Worm (Caenorhabditis elegans) whole organism, L4 larva: Measurements from ENCODE around the gene scl-8.

Experiments used
- F37D6.2 ChIP-seq: sonication (generic microtip); optimal IDR thresholded peaks from 2 replicates; lab custom pipeline; 2016; ENCODE audit warnings: mild to moderate bottlenecking, missing genetic modification characterization, missing compliant biosample characterization
- F44E2.7 ChIP-seq: fragments of 200-800 bp; sonication (Bioruptor generic); IDR thresholded peaks from 2 replicates; pipeline ENCODE4 v2.1.2; 2022; ENCODE audit warnings: missing genetic modification characterization, missing compliant biosample characterization
- Y105C5A.15 ChIP-seq: fragments of 200-800 bp; sonication (Bioruptor generic); IDR thresholded peaks from 2 replicates; pipeline ENCODE4 v1.3.6; 2022; ENCODE audit warnings: missing genetic modification characterization, missing compliant biosample characterization
- aha-1 ChIP-seq: fragments of 150-350 bp; peaks from one replicate; lab custom pipeline; 2014; ENCODE audit warnings: missing biosample characterization, missing genetic modification characterization
- arid-1 ChIP-seq: fragments of 200-800 bp; sonication (Bioruptor generic); conservative IDR thresholded peaks from 2 replicates; pipeline ENCODE4 v1.3.6; 2022; ENCODE audit warnings: missing genetic modification reagents, missing genetic modification characterization, missing compliant biosample characterization
- ceh-28 ChIP-seq: fragments of 150-350 bp; optimal IDR thresholded peaks from 2 replicates; lab custom pipeline; 2014; ENCODE audit warnings: missing biosample characterization, missing genetic modification reagents, missing genetic modification characterization
- ceh-32 ChIP-seq: sonication (generic microtip); optimal IDR thresholded peaks from 2 replicates; lab custom pipeline; 2016; ENCODE audit warnings: mild to moderate bottlenecking, missing genetic modification characterization, missing compliant biosample characterization; ENCODE audit not compliant: poor library complexity
- ctbp-1 ChIP-seq: fragments of 200-800 bp; sonication (Bioruptor generic); IDR thresholded peaks from 2 replicates; pipeline ENCODE4 v1.3.6; 2022; ENCODE audit warnings: missing genetic modification reagents, missing genetic modification characterization, missing compliant biosample characterization
- daf-12 ChIP-seq: fragments of 150-350 bp; optimal IDR thresholded peaks from 2 replicates; lab custom pipeline; 2014; ENCODE audit warnings: missing biosample characterization, missing genetic modification reagents, missing genetic modification characterization
- daf-16 ChIP-seq, 3 experiments: sonication (generic microtip); optimal IDR thresholded peaks; 2 replicates each; lab custom pipeline; 2016 to 2017; ENCODE audit warnings: missing genetic modification characterization in 3 of 3, missing genetic modification reagents in 3 of 3, mild to moderate bottlenecking in 2 of 3, missing compliant biosample characterization in 2 of 3, missing biosample characterization in 1 of 3, moderate library complexity in 1 of 3
- daf-19 ChIP-seq: fragments of 200-800 bp; sonication (Bioruptor generic); conservative IDR thresholded peaks from 2 replicates; pipeline ENCODE4 v1.3.6; 2022; ENCODE audit warnings: missing genetic modification characterization, missing compliant biosample characterization
- daf-8 ChIP-seq: fragments of 200-800 bp; sonication (Bioruptor generic); IDR thresholded peaks from 2 replicates; pipeline ENCODE4 v1.3.6; 2022; ENCODE audit warnings: missing genetic modification characterization, missing compliant biosample characterization
- dmd-6 ChIP-seq: fragments of 200-800 bp; sonication (Bioruptor generic); IDR thresholded peaks from 2 replicates; pipeline ENCODE4 v1.3.6; 2022; ENCODE audit warnings: missing genetic modification reagents, missing genetic modification characterization, missing compliant biosample characterization
- dmd-8 ChIP-seq: fragments of 200-800 bp; sonication (Bioruptor generic); IDR thresholded peaks from 2 replicates; pipeline ENCODE4 v1.3.6; 2022; ENCODE audit warnings: missing genetic modification characterization, missing compliant biosample characterization
- hlh-30 ChIP-seq: sonication (generic microtip); optimal IDR thresholded peaks from 2 replicates; lab custom pipeline; 2017; ENCODE audit warnings: antibody characterized with exemption, mild to moderate bottlenecking, missing genetic modification characterization, missing compliant biosample characterization; ENCODE audit not compliant: insufficient read depth
- hmg-1.1 ChIP-seq: fragments of 200-800 bp; sonication (Bioruptor generic); IDR thresholded peaks from 2 replicates; pipeline ENCODE4 v1.3.6; 2022; ENCODE audit warnings: missing genetic modification reagents, missing genetic modification characterization, missing compliant biosample characterization
- jun-1 ChIP-seq: fragments of 150-350 bp; optimal IDR thresholded peaks from 2 replicates; lab custom pipeline; 2014; ENCODE audit warnings: missing biosample characterization, missing genetic modification reagents, missing genetic modification characterization
- lin-1 ChIP-seq: fragments of 200-800 bp; sonication (Bioruptor generic); IDR thresholded peaks from 2 replicates; pipeline ENCODE4 v1.3.6; 2022; ENCODE audit warnings: missing genetic modification reagents, missing genetic modification characterization, missing compliant biosample characterization
- lin-15B ChIP-seq: fragments of 150-350 bp; sonication (generic microtip); optimal IDR thresholded peaks from 3 replicates; lab custom pipeline; 2014; ENCODE audit warnings: missing biosample characterization, missing genetic modification characterization
- lin-38 ChIP-seq: fragments of 200-800 bp; sonication (Bioruptor generic); IDR thresholded peaks from 2 replicates; pipeline ENCODE4 v1.3.6; 2022; ENCODE audit warnings: missing genetic modification reagents, missing genetic modification characterization, missing compliant biosample characterization
- madf-9 ChIP-seq: fragments of 200-800 bp; sonication (Bioruptor generic); conservative IDR thresholded peaks from 2 replicates; pipeline ENCODE4 v1.3.6; 2022; ENCODE audit warnings: missing genetic modification reagents, missing genetic modification characterization, missing compliant biosample characterization
- mdt-29 ChIP-seq: fragments of 200-800 bp; sonication (Bioruptor generic); IDR thresholded peaks from 2 replicates; pipeline ENCODE4 v1.3.6; 2022; ENCODE audit warnings: missing genetic modification reagents, missing genetic modification characterization, missing compliant biosample characterization
- nhr-11 ChIP-seq: fragments of 150-350 bp; optimal IDR thresholded peaks from 2 replicates; lab custom pipeline; 2014; ENCODE audit warnings: missing biosample characterization, missing genetic modification characterization
- nhr-111 ChIP-seq: fragments of 200-800 bp; sonication (Bioruptor generic); optimal IDR thresholded peaks from 2 replicates; lab custom pipeline; 2018; ENCODE audit warnings: mild to moderate bottlenecking, missing genetic modification characterization, missing compliant biosample characterization
- nhr-42 ChIP-seq: fragments of 200-800 bp; sonication (Bioruptor generic); IDR thresholded peaks from 2 replicates; pipeline ENCODE4 v1.3.6; 2022; ENCODE audit warnings: missing genetic modification characterization, missing compliant biosample characterization
- nhr-48 ChIP-seq: sonication (generic microtip); optimal IDR thresholded peaks from 2 replicates; lab custom pipeline; 2016; ENCODE audit warnings: mild to moderate bottlenecking, missing genetic modification characterization, missing compliant biosample characterization
- set-16 ChIP-seq: fragments of 200-800 bp; sonication (Bioruptor generic); IDR thresholded peaks from 2 replicates; pipeline ENCODE4 v1.3.6; 2022; ENCODE audit warnings: missing genetic modification reagents, missing genetic modification characterization, missing compliant biosample characterization
- spr-3 ChIP-seq: fragments of 200-800 bp; sonication (Bioruptor generic); optimal IDR thresholded peaks from 2 replicates; lab custom pipeline; 2018; ENCODE audit warnings: mild to moderate bottlenecking, missing genetic modification characterization, missing compliant biosample characterization
- unc-130 ChIP-seq: sonication (generic microtip); optimal IDR thresholded peaks from 2 replicates; lab custom pipeline; 2016; ENCODE audit warnings: missing genetic modification reagents, missing genetic modification characterization, missing compliant biosample characterization
- zfp-3 ChIP-seq: fragments of 200-800 bp; sonication (Bioruptor generic); conservative IDR thresholded peaks from 2 replicates; pipeline ENCODE4 v1.3.6; 2022; ENCODE audit warnings: missing genetic modification reagents, missing genetic modification characterization, missing compliant biosample characterization
- ztf-7 ChIP-seq: fragments of 150-350 bp; optimal IDR thresholded peaks from 2 replicates; lab custom pipeline; 2014; ENCODE audit warnings: missing biosample characterization, missing genetic modification characterization

Gene scl-8

DNA sequence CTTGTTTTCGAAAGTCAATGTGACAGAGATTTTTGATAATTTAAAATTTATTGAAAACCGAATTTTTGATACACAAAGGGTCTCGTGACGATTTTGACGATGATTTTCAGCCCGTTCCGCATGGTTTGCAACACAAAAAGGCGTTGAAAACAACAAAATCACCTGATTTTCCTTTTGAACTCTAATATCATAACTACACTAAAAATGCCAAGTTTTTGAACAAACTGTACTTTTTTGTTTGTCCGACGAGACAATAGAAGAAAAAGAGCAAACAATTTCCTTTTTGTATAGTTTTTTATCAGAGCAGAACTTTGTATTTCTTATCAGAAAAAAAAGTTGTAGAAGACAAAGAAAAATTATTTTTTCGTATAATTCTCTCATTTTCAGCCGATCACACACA is 39.4 kb upstream of the scl-8 start (continued):
- TF ChIP-seq ztf-7 (tag; lab: Kevin White, UChicago) (no peak), ceh-28 (tag; lab: Kevin White, UChicago) (no peak)

DNA sequence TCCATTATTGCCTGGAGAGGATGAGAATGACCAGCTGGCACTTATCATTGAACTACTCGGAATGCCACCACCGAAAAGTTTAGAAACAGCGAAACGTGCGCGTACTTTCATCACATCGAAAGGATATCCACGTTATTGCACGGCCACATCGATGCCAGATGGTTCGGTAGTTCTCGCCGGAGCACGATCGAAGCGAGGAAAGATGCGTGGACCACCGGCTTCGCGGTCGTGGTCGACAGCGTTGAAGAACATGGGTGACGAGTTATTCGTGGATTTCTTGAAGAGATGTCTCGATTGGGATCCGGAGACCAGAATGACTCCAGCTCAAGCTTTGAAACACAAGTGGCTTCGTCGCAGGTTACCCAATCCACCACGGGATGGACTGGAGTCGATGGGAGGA is 38.0 kb upstream of the scl-8 start:
- TF ChIP-seq hlh-30 (tag; lab: Kevin White, UChicago) (no peak), set-16 (peak; percentile 52), lin-15B (tag; lab: Kevin White, UChicago) (no peak), ctbp-1 (GFP tag; lab: Robert Waterston, UW) (no peak)

DNA sequence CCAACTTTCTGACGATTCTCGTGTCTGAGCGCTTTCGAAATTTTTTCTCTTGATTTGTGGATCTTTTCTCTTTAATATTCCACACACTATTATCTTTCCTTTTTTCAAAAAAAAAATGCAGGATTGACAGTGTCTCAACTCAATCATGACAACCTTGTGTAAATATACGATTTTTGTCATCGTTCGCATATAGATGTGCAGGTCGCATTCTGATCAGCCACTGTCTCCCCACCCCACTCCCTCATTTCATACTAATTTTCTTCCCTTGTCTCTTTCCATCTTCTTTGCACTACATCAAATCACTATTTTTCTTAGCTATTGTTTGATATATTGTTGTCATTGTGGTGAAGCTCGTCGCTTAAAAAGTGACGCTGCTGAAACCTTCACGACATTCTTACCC is 36.2 kb upstream of the scl-8 start:
- TF ChIP-seq lin-1: no peak
- TF ChIP-seq zfp-3 (GFP tag; lab: Robert Waterston, UW): no peak
- TF ChIP-seq daf-16 (GFP tag; optimal IDR thresholded peaks at IDR 0.05; lab: Kevin White, UChicago): no peak
- no peak for TF ChIP-seq daf-16 (tag; optimal IDR thresholded peaks at IDR 0.05; lab: Kevin White, UChicago)
- no peak for TF ChIP-seq mdt-29 (GFP tag; lab: Robert Waterston, UW)
- TF ChIP-seq nhr-11 (tag; lab: Kevin White, UChicago): no peak
- no peak for TF ChIP-seq F37D6.2 (tag; lab: Kevin White, UChicago)
- peak; percentile 19; the same call in 1 of the 2 replicates for TF ChIP-seq dmd-8 (GFP tag; lab: Robert Waterston, UW)
- TF ChIP-seq daf-12 (tag; lab: Kevin White, UChicago): no peak
- TF ChIP-seq F44E2.7 (GFP tag; lab: Robert Waterston, UW): 0 out of 2 replicates have a peak, but pooled peaks have one; percentile 41
- peak; percentile 40 for TF ChIP-seq nhr-111 (GFP tag; lab: Kevin White, UChicago)
- TF ChIP-seq spr-3 (GFP tag; lab: Kevin White, UChicago): peak; percentile 44
- peak; percentile 7; the same call in 1 of the 2 replicates for TF ChIP-seq Y105C5A.15 (GFP tag; lab: Robert Waterston, UW)
- TF ChIP-seq ztf-7 (tag; lab: Kevin White, UChicago): no peak
- no peak for TF ChIP-seq madf-9 (GFP tag; lab: Robert Waterston, UW)
- TF ChIP-seq hmg-1.1 (GFP tag; lab: Robert Waterston, UW): no peak
- no peak for TF ChIP-seq jun-1 (tag; lab: Kevin White, UChicago)
- no peak for TF ChIP-seq daf-8 (GFP tag; lab: Robert Waterston, UW)
- TF ChIP-seq ceh-32 (tag; lab: Kevin White, UChicago): no peak
- TF ChIP-seq nhr-48 (tag; lab: Kevin White, UChicago): no peak
- no peak for TF ChIP-seq dmd-6 (GFP tag; lab: Robert Waterston, UW)
- TF ChIP-seq daf-19: no peak
- 0 out of 2 replicates have a peak, but pooled peaks have one; percentile 22 for TF ChIP-seq lin-38 (GFP tag; lab: Robert Waterston, UW)
- TF ChIP-seq, all 104 proteins: peak for 6

DNA sequence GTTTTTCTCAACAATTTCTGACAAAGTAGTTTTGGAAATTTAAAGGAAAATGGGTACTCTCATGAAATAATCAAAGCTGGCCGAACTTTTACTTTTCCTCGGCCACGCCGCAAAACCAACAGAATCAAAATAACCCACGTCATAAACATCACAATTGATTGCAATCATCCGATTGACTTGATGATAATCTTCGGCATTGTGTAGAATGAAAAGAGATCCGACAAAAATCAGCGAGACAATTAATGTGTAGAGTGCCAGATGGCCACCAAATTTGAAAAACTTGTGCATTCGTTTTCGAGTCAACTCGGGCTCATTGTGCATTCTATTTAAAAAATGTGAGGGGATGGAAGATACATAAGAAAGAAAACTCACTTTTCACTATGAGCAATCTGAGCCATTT is 34.7 kb upstream of the scl-8 start:
- TF ChIP-seq daf-16 (GFP tag; optimal IDR thresholded peaks at IDR 0.05; lab: Kevin White, UChicago): no peak
- TF ChIP-seq daf-16 (tag; optimal IDR thresholded peaks at IDR 0.05; lab: Kevin White, UChicago): no peak
- no peak for TF ChIP-seq jun-1 (tag; lab: Kevin White, UChicago)
- no peak for TF ChIP-seq madf-9 (GFP tag; lab: Robert Waterston, UW)
- no peak for TF ChIP-seq ceh-32 (tag; lab: Kevin White, UChicago)
- TF ChIP-seq unc-130 (GFP tag; lab: Kevin White, UChicago): no peak
- no peak for TF ChIP-seq nhr-42 (GFP tag; lab: Robert Waterston, UW)

DNA sequence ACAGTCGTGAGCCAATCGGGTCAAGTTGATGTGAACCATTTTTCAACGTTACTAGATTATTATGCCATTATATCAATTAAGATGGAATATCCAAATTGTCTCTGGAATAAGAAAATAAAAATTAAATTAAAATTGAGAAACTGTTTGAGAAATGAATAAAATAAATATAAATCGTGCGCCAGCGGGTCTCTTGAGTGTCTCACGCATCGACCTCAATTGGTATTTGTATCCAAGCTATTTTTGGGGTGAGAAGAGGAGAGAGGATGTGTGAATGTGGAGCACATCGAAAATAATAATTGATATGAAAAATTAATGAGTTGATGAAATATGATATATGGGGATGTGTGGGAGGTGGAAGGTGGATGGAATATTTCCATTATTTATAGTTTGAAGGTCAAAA is 32.7 kb upstream of the scl-8 start, which contains the start of gene F49E11.2:
TSS of gene F49E11.2 (minus strand) at position 101 of the 400 bp plus-strand sequence.
- no peak for TF ChIP-seq arid-1 (GFP tag; lab: Robert Waterston, UW)
- peak; percentile 14 for TF ChIP-seq aha-1 (tag; lab: Kevin White, UChicago)
